Worm (Caenorhabditis elegans) whole organism, L3 larva: ENCODE results near the gene cdh-9.

Experiments
- ama-1 ChIP-seq: fragments of 150-350 bp; optimal IDR thresholded peaks from 2 replicates; lab custom pipeline; 2018
- elt-1 ChIP-seq: fragments of 150-350 bp; optimal IDR thresholded peaks from 2 replicates; lab custom pipeline; 2014; ENCODE audit warnings: missing biosample characterization, missing genetic modification characterization
- fkh-10 ChIP-seq: sonication (generic microtip); optimal IDR thresholded peaks from 2 replicates; lab custom pipeline; 2017; ENCODE audit warnings: missing biosample characterization, missing genetic modification reagents, missing genetic modification characterization
- jun-1 ChIP-seq: fragments of 150-350 bp; optimal IDR thresholded peaks from 2 replicates; lab custom pipeline; 2014; ENCODE audit warnings: missing biosample characterization, missing genetic modification reagents, missing genetic modification characterization
- lin-15B ChIP-seq: fragments of 150-350 bp; optimal IDR thresholded peaks from 2 replicates; lab custom pipeline; 2014; ENCODE audit warnings: missing biosample characterization, missing genetic modification characterization
- lin-39 ChIP-seq: fragments of 150-350 bp; optimal IDR thresholded peaks from 2 replicates; lab custom pipeline; 2018; ENCODE audit warnings: missing biosample characterization, missing genetic modification reagents, missing genetic modification characterization
- nhr-12 ChIP-seq: fragments of 150-350 bp; optimal IDR thresholded peaks from 2 replicates; lab custom pipeline; 2014; ENCODE audit warnings: missing biosample characterization, missing genetic modification characterization
- nhr-28 ChIP-seq: fragments of 150-350 bp; optimal IDR thresholded peaks from 2 replicates; lab custom pipeline; 2014; ENCODE audit warnings: missing biosample characterization, missing genetic modification characterization
- pqm-1 ChIP-seq: fragments of 150-350 bp; optimal IDR thresholded peaks from 2 replicates; lab custom pipeline; 2017; ENCODE audit warnings: missing biosample characterization, missing genetic modification characterization, inconsistent platforms
- ztf-4 ChIP-seq: fragments of 150-350 bp; optimal IDR thresholded peaks from 2 replicates; lab custom pipeline; 2014; ENCODE audit warnings: missing biosample characterization, missing genetic modification characterization

DNA sequence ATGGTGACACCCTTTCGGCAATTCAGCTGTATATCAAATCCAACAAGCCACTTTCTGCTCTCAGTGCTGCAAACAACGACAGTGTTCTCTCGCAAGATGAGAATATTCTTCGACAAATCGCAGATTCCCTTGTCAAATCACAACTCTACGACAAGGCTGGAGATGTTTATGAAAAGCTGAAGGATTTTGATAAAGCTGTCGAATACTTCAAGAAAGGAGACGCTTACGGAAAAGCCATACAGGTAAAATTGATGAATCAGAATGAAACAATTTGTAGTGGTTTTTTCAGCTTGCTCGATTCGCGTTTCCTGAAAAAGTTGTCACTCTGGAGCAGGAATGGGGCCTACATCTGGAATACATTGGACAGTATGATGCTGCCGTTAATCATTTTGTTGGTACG, 48.9 kb upstream of the cdh-9 start:
- TF ChIP-seq ztf-4 (tag; lab: Kevin White, UChicago): no peak
- TF ChIP-seq jun-1 (tag; lab: Kevin White, UChicago): no peak
- no peak for TF ChIP-seq nhr-12 (tag; lab: Kevin White, UChicago)
- TF ChIP-seq fkh-10 (GFP tag; lab: Kevin White, UChicago): no peak
- no peak for TF ChIP-seq ama-1 (lab: Kevin White, UChicago)
- no peak for TF ChIP-seq pqm-1
- TF ChIP-seq lin-39 (tag; lab: Kevin White, UChicago): no peak
- TF ChIP-seq nhr-28 (tag; lab: Kevin White, UChicago): no peak
- TF ChIP-seq elt-1: no peak
- TF ChIP-seq lin-15B (tag; lab: Kevin White, UChicago): no peak
